Worm (Caenorhabditis elegans): ENCODE measurements around the gene R07E3.1.
A peak's percentile ranks its signal among the peaks of the same experiment; 100 is the strongest.

Gene R07E3.1

DNA sequence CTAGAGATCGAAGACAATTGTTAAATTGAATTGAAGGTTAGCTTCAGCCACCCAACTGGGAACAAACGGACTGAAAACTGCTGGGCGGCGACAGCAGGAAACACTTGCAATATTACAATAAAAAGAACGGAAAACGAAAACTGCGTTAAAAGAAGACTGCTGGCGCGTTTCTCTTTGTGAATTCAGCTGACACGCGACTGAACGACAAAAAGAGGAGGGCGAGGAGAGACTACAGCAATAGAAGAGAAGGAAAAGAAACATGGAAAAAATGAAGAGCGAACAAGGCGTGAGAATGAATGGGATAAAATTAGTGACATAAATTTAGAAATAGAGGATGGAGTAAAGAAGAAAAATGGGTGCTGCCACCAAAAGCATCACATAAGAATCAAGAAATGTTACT is 36.7 kb upstream of the R07E3.1 start (continued):
- TF ChIP-seq rcor-1 (GFP tag; IDR thresholded peaks at IDR 0.05) (peak; percentile 45; the same call in 1 of the 2 replicates), T07F8.4 (tag; optimal IDR thresholded peaks at IDR 0.05) (no peak), Y53G8AR.9 (GFP tag; conservative IDR thresholded peaks at IDR 0.05) (no peak), hlh-26 (GFP tag; conservative IDR thresholded peaks at IDR 0.05) (no peak), ccch-3 (GFP tag; optimal IDR thresholded peaks at IDR 0.05) (no peak), attf-3 (GFP tag; conservative IDR thresholded peaks at IDR 0.05) (no peak), lin-54 (GFP tag; optimal IDR thresholded peaks at IDR 0.05) (no peak), egl-18 (GFP tag; IDR thresholded peaks at IDR 0.05) (no peak), mxl-1 (tag; optimal IDR thresholded peaks at IDR 0.05) (no peak), tlf-1 (GFP tag; optimal IDR thresholded peaks at IDR 0.05) (peak; percentile 17), lsl-1 (GFP tag; optimal IDR thresholded peaks at IDR 0.05) (no peak), cebp-1 (GFP tag; IDR thresholded peaks at IDR 0.05) (no peak), cebp-1 (tag; optimal IDR thresholded peaks at IDR 0.05) (peak; percentile 82), ama-1 (optimal IDR thresholded peaks at IDR 0.05) (no peak), ama-1 (GFP tag; optimal IDR thresholded peaks at IDR 0.05) (no peak), madf-8 (GFP tag; conservative IDR thresholded peaks at IDR 0.05) (no peak), B0019.2 (GFP tag; conservative IDR thresholded peaks at IDR 0.05) (no peak), nhr-27 (tag; optimal IDR thresholded peaks at IDR 0.05) (no peak), chd-7 (tag; optimal IDR thresholded peaks at IDR 0.05) (peak; percentile 41), ceh-100 (GFP tag; IDR thresholded peaks at IDR 0.05) (no peak), pbrm-1 (GFP tag; IDR thresholded peaks at IDR 0.05) (peak; percentile 59; the same call in 1 of the 2 replicates), B0261.1 (tag; optimal IDR thresholded peaks at IDR 0.05) (no peak), die-1 (tag; optimal IDR thresholded peaks at IDR 0.05) (no peak), F23B12.7 (tag; optimal IDR thresholded peaks at IDR 0.05; ENCODE audit: insufficient read depth) (peak; percentile 26), sdz-38 (tag; optimal IDR thresholded peaks at IDR 0.05) (no peak), pha-4 (tag; optimal IDR thresholded peaks at IDR 0.05) (no peak), atf-7 (tag; optimal IDR thresholded peaks at IDR 0.05) (peak; percentile 11), aptf-2 (GFP tag; conservative IDR thresholded peaks at IDR 0.05) (no peak), madf-10 (tag; optimal IDR thresholded peaks at IDR 0.05) (peak; percentile 49), F57C9.4 (tag; optimal IDR thresholded peaks at IDR 0.05) (no peak), bed-2 (GFP tag; IDR thresholded peaks at IDR 0.05) (no peak), xnd-1 (tag; optimal IDR thresholded peaks at IDR 0.05) (no peak), nfya-1 (tag; optimal IDR thresholded peaks at IDR 0.05; ENCODE audit: borderline replicate concordance, insufficient read depth) (no peak), ets-4 (GFP tag; optimal IDR thresholded peaks at IDR 0.05) (no peak), dpff-1 (tag; optimal IDR thresholded peaks at IDR 0.05) (no peak), athp-1 (tag; optimal IDR thresholded peaks at IDR 0.05) (no peak), fkh-3 (tag; optimal IDR thresholded peaks at IDR 0.05) (no peak), ztf-28 (GFP tag; IDR thresholded peaks at IDR 0.05) (no peak), ceh-79 (tag; optimal IDR thresholded peaks at IDR 0.05) (no peak), ztf-3 (GFP tag; optimal IDR thresholded peaks at IDR 0.05) (no peak), ZK185.1 (tag; optimal IDR thresholded peaks at IDR 0.05; ENCODE audit: poor library complexity, severe bottlenecking) (peak; percentile 13), efl-1 (GFP tag; optimal IDR thresholded peaks at IDR 0.05) (no peak), K12H6.12 (tag; optimal IDR thresholded peaks at IDR 0.05) (peak; percentile 83), snpc-4 (GFP tag; optimal IDR thresholded peaks at IDR 0.05) (no peak), snpc-4 (tag; optimal IDR thresholded peaks at IDR 0.05) (no peak), ekl-4 (GFP tag; IDR thresholded peaks at IDR 0.05) (no peak), F22D6.2 (tag; optimal IDR thresholded peaks at IDR 0.05) (peak; percentile 33), hlh-12 (tag; optimal IDR thresholded peaks at IDR 0.05) (no peak), C17E4.6 (GFP tag; IDR thresholded peaks at IDR 0.05) (no peak), rpc-1 (optimal IDR thresholded peaks at IDR 0.05) (no peak), rpc-1 (tag; optimal IDR thresholded peaks at IDR 0.05) (no peak)

Data from whole organism, young adult.